Worm (Caenorhabditis elegans): ENCODE data around the gene rnp-3.

DNA sequence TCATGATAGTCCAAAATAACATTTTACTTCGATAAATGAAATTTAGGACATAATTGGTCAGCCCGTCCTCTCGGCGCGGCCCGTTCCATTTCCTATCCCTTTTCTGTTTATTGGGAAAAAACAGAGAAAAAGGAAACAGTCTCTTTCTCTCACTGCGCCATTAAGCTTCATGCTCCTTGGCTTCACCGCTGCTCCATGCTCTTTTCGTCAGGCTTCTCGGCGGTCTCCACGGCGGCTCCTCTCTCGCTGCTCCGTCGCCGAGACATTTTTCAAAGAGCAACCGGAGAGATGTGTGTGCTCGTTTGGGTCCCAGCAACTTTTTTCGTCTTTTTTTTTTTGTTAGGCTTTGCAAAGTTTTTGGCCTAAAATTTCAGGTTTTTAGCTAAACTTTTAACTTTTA lies 37.0 kb downstream of the rnp-3 start:
- TF ChIP-seq T22C8.4 (GFP tag; IDR thresholded peaks at IDR 0.05) (no peak), flt-1 (GFP tag; IDR thresholded peaks at IDR 0.05) (no peak), ref-1 (GFP tag; conservative IDR thresholded peaks at IDR 0.05) (no peak), tab-1 (GFP tag; IDR thresholded peaks at IDR 0.05) (no peak), med-1 (GFP tag; optimal IDR thresholded peaks at IDR 0.05; ENCODE audit: insufficient read depth) (no peak), klf-2 (GFP tag; conservative IDR thresholded peaks at IDR 0.05) (no peak), ztf-23 (GFP tag; IDR thresholded peaks at IDR 0.05) (no peak)

Measured in whole organism, midembryonic.